Fruit fly (Drosophila melanogaster): ENCODE measurements around the gene CG5391.
A peak's percentile ranks its signal among the peaks of the same experiment; 100 is the strongest.

CG5391 gene

DNA sequence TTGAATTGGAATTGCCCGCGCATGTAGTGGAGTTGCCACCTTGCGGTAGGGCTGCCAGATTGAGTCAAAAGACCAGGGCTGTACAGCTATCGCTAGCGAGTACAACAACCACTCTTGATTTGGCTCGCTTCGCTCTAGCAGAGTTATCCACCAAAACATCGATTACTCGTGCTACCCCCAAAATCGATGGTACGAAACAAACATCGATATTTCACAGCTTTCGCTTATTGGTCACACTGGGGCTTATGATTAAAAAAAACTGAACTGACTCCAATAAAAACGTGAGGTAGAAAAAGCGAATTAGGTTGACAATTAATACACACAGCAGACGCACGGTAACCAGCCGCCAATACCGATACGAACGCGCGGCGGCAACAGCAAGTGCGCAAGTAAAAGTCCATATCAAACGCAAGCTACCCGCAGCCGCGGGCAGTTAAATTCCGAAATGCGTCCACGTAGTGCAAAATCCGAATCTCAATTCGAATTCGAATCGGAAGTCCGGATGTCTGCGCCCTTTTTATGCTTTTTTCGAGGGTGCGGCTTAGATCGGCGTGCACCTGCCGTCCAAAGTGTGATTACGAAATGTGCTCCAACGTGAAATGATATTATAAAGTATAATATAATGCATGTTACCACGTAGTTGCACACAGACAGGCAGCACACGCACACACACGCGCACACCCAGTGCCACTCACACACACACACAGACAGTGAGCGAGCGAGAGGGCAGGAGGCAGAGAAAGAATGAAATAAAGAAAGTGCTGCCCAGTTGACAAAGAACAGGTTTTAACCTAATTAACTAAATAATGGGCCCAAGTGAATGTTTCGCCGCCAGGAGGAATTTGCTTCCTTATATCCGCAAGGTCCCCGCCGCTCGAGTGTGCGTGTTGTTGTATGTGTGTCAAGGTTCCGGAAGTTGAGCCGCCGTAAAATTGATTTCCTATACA, 22.8 kb upstream of the CG5391 start, which contains the start of gene Sar1 (continued):
- TF ChIP-seq Sry-δ (GFP tag; optimal IDR thresholded peaks at IDR 0.05) (peak; percentile 92), unc-4 (GFP tag; IDR thresholded peaks at IDR 0.05; ENCODE audit: partially characterized antibody) (peak; percentile 97), CG31441 (GFP tag; IDR thresholded peaks at IDR 0.05) (no peak), GATAe (GFP tag; conservative IDR thresholded peaks at IDR 0.05) (no peak), Sox100B (GFP tag; optimal IDR thresholded peaks at IDR 0.05) (no peak), CG4820 (GFP tag; optimal IDR thresholded peaks at IDR 0.05) (no peak), CG10366 (GFP tag; IDR thresholded peaks at IDR 0.05) (no peak), dpn (GFP tag; optimal IDR thresholded peaks at IDR 0.05) (peak; percentile 19 to 55), chn (GFP tag; optimal IDR thresholded peaks at IDR 0.05) (no peak), chif (GFP tag; optimal IDR thresholded peaks at IDR 0.05) (peak; percentile 0 to 46), gfzf (GFP tag; optimal IDR thresholded peaks at IDR 0.05) (peak; percentile 99), slp2 (GFP tag; optimal IDR thresholded peaks at IDR 0.05) (peak; percentile 3), hb (GFP tag; IDR thresholded peaks at IDR 0.05; ENCODE audit: partially characterized antibody) (peak; percentile 85), CG12299 (tag; optimal IDR thresholded peaks at IDR 0.05) (no peak), ftz-f1 (GFP tag; optimal IDR thresholded peaks at IDR 0.05) (peak; percentile 81), C15 (GFP tag; IDR thresholded peaks at IDR 0.05) (no peak), CG10462 (GFP tag; optimal IDR thresholded peaks at IDR 0.05) (no peak), Camta (GFP tag; optimal IDR thresholded peaks at IDR 0.05) (peak; percentile 35), Optix (GFP tag; IDR thresholded peaks at IDR 0.05) (no peak), CG15011 (GFP tag; optimal IDR thresholded peaks at IDR 0.05) (no peak), inv (GFP tag; IDR thresholded peaks at IDR 0.05; ENCODE audit: partially characterized antibody) (peak; percentile 89), h (optimal IDR thresholded peaks at IDR 0.05) (no peak), CG14050 (GFP tag; IDR thresholded peaks at IDR 0.05) (no peak), cad (GFP tag; optimal IDR thresholded peaks at IDR 0.05) (no peak), Abd-B (GFP tag; optimal IDR thresholded peaks at IDR 0.05) (peak; percentile 42), CG13296 (GFP tag; optimal IDR thresholded peaks at IDR 0.05) (no peak), p53 (GFP tag; optimal IDR thresholded peaks at IDR 0.05) (peak; percentile 74), Gug (GFP tag; IDR thresholded peaks at IDR 0.05) (peak; percentile 42; the same call in 2 of the 4 replicates), Six4 (GFP tag; optimal IDR thresholded peaks at IDR 0.05) (no peak), Nf-YA (GFP tag; IDR thresholded peaks at IDR 0.05) (no peak), CG11093 (GFP tag; IDR thresholded peaks at IDR 0.05) (no peak; the same call in 2 of the 3 replicates), CG10321 (GFP tag; IDR thresholded peaks at IDR 0.05) (no peak), ham (GFP tag; IDR thresholded peaks at IDR 0.05) (no peak; the same call in 1 of the 2 replicates), CG2875 (GFP tag; optimal IDR thresholded peaks at IDR 0.05) (no peak), ems (GFP tag; optimal IDR thresholded peaks at IDR 0.05) (no peak), dmrt11E (tag; optimal IDR thresholded peaks at IDR 0.05) (peak; percentile 5), NFAT (GFP tag; IDR thresholded peaks at IDR 0.05) (peak; percentile 61), Mes4 (GFP tag; optimal IDR thresholded peaks at IDR 0.05) (peak; percentile 26), CG12391 (tag; optimal IDR thresholded peaks at IDR 0.05) (peak; percentile 51), crc (GFP tag; optimal IDR thresholded peaks at IDR 0.05) (no peak), hbn (GFP tag; IDR thresholded peaks at IDR 0.05; ENCODE audit: partially characterized antibody) (peak; percentile 95), pum (GFP tag; optimal IDR thresholded peaks at IDR 0.05) (no peak), Doc2 (GFP tag; IDR thresholded peaks at IDR 0.05) (no peak), wor (GFP tag; IDR thresholded peaks at IDR 0.05) (no peak), CG9876 (GFP tag; optimal IDR thresholded peaks at IDR 0.05) (peak; percentile 40), CG30020 (tag; optimal IDR thresholded peaks at IDR 0.05) (peak; percentile 13), sna (GFP tag; IDR thresholded peaks at IDR 0.05; ENCODE audit: partially characterized antibody) (peak; percentile 95), ttk (GFP tag; IDR thresholded peaks at IDR 0.05) (no peak), CG7271 (tag; optimal IDR thresholded peaks at IDR 0.05) (no peak), jigr1 (GFP tag; IDR thresholded peaks at IDR 0.05) (no peak)

All from whole organism, embryonic.